Worm (Caenorhabditis elegans) whole organism, midembryonic: Measurements from ENCODE around the gene nhr-25.

Source experiments
- flt-1 ChIP-seq: fragments of 200-800 bp; sonication (Bioruptor generic); IDR thresholded peaks from 2 replicates; pipeline ENCODE4 v1.3.6; 2022; ENCODE audit warnings: missing genetic modification characterization, missing compliant biosample characterization
- ref-1 ChIP-seq: fragments of 200-800 bp; sonication (Bioruptor generic); conservative IDR thresholded peaks from 2 replicates; pipeline ENCODE4 v1.3.6; 2022; ENCODE audit warnings: missing genetic modification reagents, missing genetic modification characterization, missing compliant biosample characterization
- ztf-29 ChIP-seq: fragments of 200-800 bp; sonication (Bioruptor generic); IDR thresholded peaks from 2 replicates; pipeline ENCODE4 v1.3.6; 2022; ENCODE audit warnings: missing genetic modification reagents, missing genetic modification characterization, missing compliant biosample characterization

ce11 chrX:13009645-13010044, 1.4 kb downstream of the nhr-25 start:
- no peak for TF ChIP-seq ref-1
- no peak for TF ChIP-seq flt-1 (GFP tag; lab: Robert Waterston, UW)
- TF ChIP-seq ztf-29 (GFP tag; lab: Robert Waterston, UW) = no peak
